Fruit fly (Drosophila melanogaster) whole organism, embryonic: ENCODE data around the gene Dic61B.

Experiments used
- Adf1 ChIP-seq: fragments of 200-800 bp; sonication (Bioruptor generic); IDR thresholded peaks from 2 replicates; pipeline ENCODE4 v1.3.6; 2022; ENCODE audit warnings: missing biosample characterization, missing genetic modification characterization
- B-H2 ChIP-seq: fragments of 200-800 bp; sonication (Bioruptor generic); optimal IDR thresholded peaks from 2 replicates; lab custom pipeline; 2018; ENCODE audit warnings: missing biosample characterization, mild to moderate bottlenecking, missing genetic modification characterization
- CG10267 ChIP-seq: fragments of 200-800 bp; sonication (Bioruptor generic); optimal IDR thresholded peaks from 2 replicates; lab custom pipeline; 2018; ENCODE audit warnings: missing biosample characterization, mild to moderate bottlenecking, missing genetic modification characterization, moderate library complexity
- CG11085 ChIP-seq: fragments of 200-800 bp; sonication (Bioruptor generic); IDR thresholded peaks from 2 replicates; pipeline ENCODE4 v1.3.6; 2022; ENCODE audit warnings: missing biosample characterization, missing genetic modification characterization
- CG11093 ChIP-seq: fragments of 200-800 bp; sonication (Bioruptor generic); IDR thresholded peaks from 3 replicates; pipeline ENCODE4 v1.3.6; 2022; ENCODE audit warnings: missing biosample characterization, missing genetic modification characterization
- CG12104 ChIP-seq: fragments of 200-800 bp; sonication (Bioruptor generic); optimal IDR thresholded peaks from 3 replicates; lab custom pipeline; 2016; ENCODE audit warnings: missing biosample characterization, missing genetic modification characterization
- CG13287 ChIP-seq: fragments of 200-800 bp; sonication (Bioruptor generic); IDR thresholded peaks from 2 replicates; pipeline ENCODE4 v1.3.6; 2022; ENCODE audit warnings: missing biosample characterization, missing genetic modification characterization; ENCODE audit not compliant: partially characterized antibody
- CG13624 ChIP-seq: fragments of 200-800 bp; sonication (Bioruptor generic); optimal IDR thresholded peaks from 2 replicates; lab custom pipeline; 2016; ENCODE audit warnings: missing biosample characterization, missing genetic modification characterization
- CG14014 ChIP-seq: fragments of 200-800 bp; sonication (Bioruptor generic); IDR thresholded peaks from 2 replicates; pipeline ENCODE4 v1.3.6; 2022; ENCODE audit warnings: missing biosample characterization, missing genetic modification characterization
- CG15479 ChIP-seq: fragments of 200-800 bp; sonication (Bioruptor generic); optimal IDR thresholded peaks from 3 replicates; lab custom pipeline; 2019; ENCODE audit warnings: missing biosample characterization, mild to moderate bottlenecking, missing genetic modification characterization, moderate library complexity
- CG15601 ChIP-seq: fragments of 200-800 bp; sonication (Bioruptor generic); optimal IDR thresholded peaks from 3 replicates; lab custom pipeline; 2019; ENCODE audit warnings: missing biosample characterization, mild to moderate bottlenecking, missing genetic modification characterization, moderate library complexity
- CG18619 ChIP-seq: fragments of 200-800 bp; sonication (Bioruptor generic); optimal IDR thresholded peaks from 3 replicates; lab custom pipeline; 2017; ENCODE audit warnings: missing biosample characterization, mild to moderate bottlenecking, missing genetic modification characterization
- CG3407 ChIP-seq: fragments of 200-800 bp; sonication (Bioruptor generic); optimal IDR thresholded peaks from 2 replicates; lab custom pipeline; 2018; ENCODE audit warnings: missing biosample characterization, mild to moderate bottlenecking, missing genetic modification characterization
- CG4707 ChIP-seq: fragments of 200-800 bp; sonication (Bioruptor generic); optimal IDR thresholded peaks from 2 replicates; lab custom pipeline; 2018; ENCODE audit warnings: missing biosample characterization, mild to moderate bottlenecking, missing genetic modification characterization, moderate library complexity
- CG6791 ChIP-seq: fragments of 200-800 bp; sonication (Bioruptor generic); IDR thresholded peaks from 3 replicates; pipeline ENCODE4 v1.3.6; 2022; ENCODE audit warnings: missing biosample characterization, missing genetic modification characterization; ENCODE audit not compliant: partially characterized antibody
- CG8281 ChIP-seq: fragments of 200-800 bp; sonication (Bioruptor generic); optimal IDR thresholded peaks from 2 replicates; lab custom pipeline; 2018; ENCODE audit warnings: missing biosample characterization, mild to moderate bottlenecking, missing genetic modification characterization, moderate library complexity
- Camta ChIP-seq: fragments of 200-800 bp; sonication (Bioruptor generic); optimal IDR thresholded peaks from 2 replicates; lab custom pipeline; 2016; ENCODE audit warnings: missing biosample characterization, missing genetic modification characterization
- CoRest ChIP-seq: fragments of 200-800 bp; sonication (Bioruptor generic); optimal IDR thresholded peaks from 3 replicates; lab custom pipeline; 2018; ENCODE audit warnings: missing biosample characterization, mild to moderate bottlenecking, missing genetic modification characterization, moderate library complexity
- D19A ChIP-seq: fragments of 200-800 bp; optimal IDR thresholded peaks from 3 replicates; lab custom pipeline; 2019; ENCODE audit warnings: missing biosample characterization, mild to moderate bottlenecking, missing genetic modification characterization, moderate library complexity
- Dp ChIP-seq: fragments of 200-800 bp; sonication (Bioruptor generic); optimal IDR thresholded peaks from 2 replicates; lab custom pipeline; 2018; ENCODE audit warnings: missing biosample characterization, mild to moderate bottlenecking, missing genetic modification characterization, moderate library complexity
- Fer1 ChIP-seq: fragments of 200-800 bp; sonication (Bioruptor generic); optimal IDR thresholded peaks from 2 replicates; lab custom pipeline; 2017; ENCODE audit warnings: missing biosample characterization, mild to moderate bottlenecking, missing genetic modification characterization
- GATAe ChIP-seq: fragments of 200-800 bp; sonication (Bioruptor generic); conservative IDR thresholded peaks from 2 replicates; pipeline ENCODE4 v1.3.6; 2022; ENCODE audit warnings: missing biosample characterization, missing genetic modification characterization
- HLH54F ChIP-seq: fragments of 200-800 bp; sonication (Bioruptor generic); optimal IDR thresholded peaks from 3 replicates; lab custom pipeline; 2016; ENCODE audit warnings: missing biosample characterization, missing genetic modification characterization
- MESR4 ChIP-seq: fragments of 200-800 bp; sonication (Bioruptor generic); optimal IDR thresholded peaks from 2 replicates; lab custom pipeline; 2018; ENCODE audit warnings: missing biosample characterization, mild to moderate bottlenecking, missing genetic modification characterization, moderate library complexity
- Max ChIP-seq: fragments of 200-800 bp; sonication (Bioruptor generic); optimal IDR thresholded peaks from 2 replicates; lab custom pipeline; 2016; ENCODE audit warnings: missing biosample characterization, mild to moderate bottlenecking, missing genetic modification characterization
- Myb ChIP-seq: fragments of 200-800 bp; sonication (Bioruptor generic); optimal IDR thresholded peaks from 2 replicates; lab custom pipeline; 2016; ENCODE audit warnings: missing biosample characterization, missing genetic modification characterization
- Sin3A ChIP-seq: fragments of >200 bp; optimal IDR thresholded peaks from 2 replicates; lab custom pipeline; 2018
- Xbp1 ChIP-seq: fragments of 200-800 bp; sonication (Bioruptor generic); optimal IDR thresholded peaks from 3 replicates; lab custom pipeline; 2016; ENCODE audit warnings: missing biosample characterization, mild to moderate bottlenecking, missing genetic modification characterization
- ac ChIP-seq: fragments of 200-800 bp; sonication (Bioruptor generic); optimal IDR thresholded peaks from 3 replicates; lab custom pipeline; 2017; ENCODE audit warnings: missing biosample characterization, mild to moderate bottlenecking, missing genetic modification characterization
- ato ChIP-seq: fragments of 200-800 bp; sonication (Bioruptor generic); IDR thresholded peaks from 2 replicates; pipeline ENCODE4 v1.3.6; 2022; ENCODE audit warnings: missing biosample characterization, missing genetic modification characterization; ENCODE audit not compliant: partially characterized antibody
- cad ChIP-seq: fragments of >200 bp; optimal IDR thresholded peaks from 2 replicates; lab custom pipeline; 2017; ENCODE audit warnings: missing biosample characterization, missing genetic modification characterization
- cas ChIP-seq: fragments of 200-800 bp; sonication (Bioruptor generic); IDR thresholded peaks from 2 replicates; pipeline ENCODE4 v1.3.6; 2022; ENCODE audit warnings: missing biosample characterization, missing genetic modification characterization
- cg ChIP-seq: fragments of 200-800 bp; sonication (Bioruptor generic); optimal IDR thresholded peaks from 3 replicates; lab custom pipeline; 2019; ENCODE audit warnings: missing biosample characterization, mild to moderate bottlenecking, missing genetic modification characterization, moderate library complexity
- fd64A ChIP-seq: fragments of 200-800 bp; sonication (Bioruptor generic); optimal IDR thresholded peaks from 3 replicates; lab custom pipeline; 2018; ENCODE audit warnings: missing biosample characterization, mild to moderate bottlenecking, missing genetic modification characterization
- grn ChIP-seq: fragments of 200-800 bp; sonication (Bioruptor generic); optimal IDR thresholded peaks from 3 replicates; lab custom pipeline; 2017; ENCODE audit warnings: missing biosample characterization, missing genetic modification characterization
- gsb ChIP-seq: fragments of 200-800 bp; sonication (Bioruptor generic); IDR thresholded peaks from 2 replicates; pipeline ENCODE4 v1.3.6; 2022; ENCODE audit warnings: missing biosample characterization, missing genetic modification characterization
- hb ChIP-seq: fragments of 200-800 bp; sonication (Bioruptor generic); IDR thresholded peaks from 3 replicates; pipeline ENCODE4 v1.3.6; 2022; ENCODE audit warnings: missing biosample characterization, missing genetic modification characterization; ENCODE audit not compliant: partially characterized antibody
- otp ChIP-seq: fragments of 200-800 bp; sonication (Bioruptor generic); IDR thresholded peaks from 3 replicates; pipeline ENCODE4, ENCODE4 v1.3.6; 2022; ENCODE audit warnings: missing biosample characterization, missing genetic modification characterization
- p53 ChIP-seq: fragments of 200-800 bp; sonication (Bioruptor generic); optimal IDR thresholded peaks from 2 replicates; lab custom pipeline; 2016; ENCODE audit warnings: missing biosample characterization, missing genetic modification characterization
- pita ChIP-seq: fragments of 200-800 bp; sonication (Bioruptor generic); optimal IDR thresholded peaks from 2 replicates; lab custom pipeline; 2017; ENCODE audit warnings: missing biosample characterization, mild to moderate bottlenecking, missing genetic modification characterization
- scrt ChIP-seq: fragments of 200-800 bp; sonication (Bioruptor generic); optimal IDR thresholded peaks from 2 replicates; lab custom pipeline; 2018; ENCODE audit warnings: missing biosample characterization, mild to moderate bottlenecking, missing genetic modification characterization, moderate library complexity
- slbo ChIP-seq: fragments of 200-800 bp; sonication (Bioruptor generic); IDR thresholded peaks from 2 replicates; pipeline ENCODE4 v1.3.6; 2022; ENCODE audit warnings: missing biosample characterization, missing genetic modification characterization
- stc ChIP-seq: fragments of 200-800 bp; sonication (Bioruptor generic); IDR thresholded peaks from 2 replicates; pipeline ENCODE4 v1.3.6; 2022; ENCODE audit warnings: missing biosample characterization, missing genetic modification characterization
- stwl ChIP-seq: fragments of 200-800 bp; sonication (Bioruptor generic); optimal IDR thresholded peaks from 3 replicates; lab custom pipeline; 2018; ENCODE audit warnings: missing biosample characterization, mild to moderate bottlenecking, missing genetic modification characterization, moderate library complexity
- tgo ChIP-seq: fragments of 200-800 bp; sonication (Bioruptor generic); IDR thresholded peaks from 3 replicates; pipeline ENCODE4 v1.3.6; 2022; ENCODE audit warnings: missing biosample characterization, missing genetic modification characterization
- tin ChIP-seq: fragments of 200-800 bp; sonication (Bioruptor generic); optimal IDR thresholded peaks from 3 replicates; lab custom pipeline; 2016; ENCODE audit warnings: missing biosample characterization, missing genetic modification characterization
- tna ChIP-seq: fragments of 200-800 bp; sonication (Bioruptor generic); IDR thresholded peaks from 2 replicates; pipeline ENCODE4 v1.3.6; 2022; ENCODE audit warnings: missing biosample characterization, missing genetic modification characterization; ENCODE audit not compliant: partially characterized antibody
- wdn ChIP-seq: fragments of 200-800 bp; sonication (Bioruptor generic); IDR thresholded peaks from 2 replicates; pipeline ENCODE4 v1.3.6; 2022; ENCODE audit warnings: missing biosample characterization, missing genetic modification characterization
- zen ChIP-seq: fragments of 200-800 bp; sonication (Bioruptor generic); optimal IDR thresholded peaks from 3 replicates; lab custom pipeline; 2018; ENCODE audit warnings: missing biosample characterization, mild to moderate bottlenecking, missing genetic modification characterization, moderate library complexity

Gene Dic61B

dm6 chr3L:128295-129117 is 23.9 kb downstream of the Dic61B start (continued):
- TF ChIP-seq CG14014 (GFP tag; lab: Robert Waterston, UW) (no peak; the same call in 1 of the 2 replicates), hb (GFP tag; lab: Robert Waterston, UW) (no peak), CG3407 (GFP tag; lab: Kevin White, UChicago) (no peak), GATAe (GFP tag; lab: Robert Waterston, UW) (no peak), MESR4 (no peak), ac (no peak), D19A (tag; lab: Kevin White, UChicago) (peak; percentile 8), tin (GFP tag; lab: Kevin White, UChicago) (no peak), CG11085 (no peak), CG13624 (GFP tag; lab: Kevin White, UChicago) (peak; percentile 43), scrt (GFP tag; lab: Kevin White, UChicago) (no peak), fd64A (GFP tag; lab: Kevin White, UChicago) (peak; percentile 34), cg (GFP tag; lab: Kevin White, UChicago) (peak; percentile 73), Xbp1 (GFP tag; lab: Kevin White, UChicago) (peak; percentile 68), Myb (no peak), Adf1 (peak; percentile 33; the same call in 1 of the 2 replicates), CG15479 (GFP tag; lab: Kevin White, UChicago) (no peak), p53 (no peak), ato (GFP tag; lab: Robert Waterston, UW) (no peak), cad (GFP tag; lab: Kevin White, UChicago) (peak; percentile 59), slbo (no peak), otp (GFP tag; lab: Robert Waterston, UW) (no peak), gsb (GFP tag; lab: Robert Waterston, UW) (no peak), zen (peak; percentile 24), Max (GFP tag; lab: Kevin White, UChicago) (peak; percentile 9), Sin3A (lab: Kevin White, UChicago) (no peak), HLH54F (no peak), CG18619 (peak; percentile 9), Fer1 (GFP tag; lab: Kevin White, UChicago) (peak; percentile 29), stwl (tag; lab: Kevin White, UChicago) (peak; percentile 68), CG15601 (peak; percentile 3), B-H2 (peak; percentile 17), wdn (no peak), CG13287 (GFP tag; lab: Robert Waterston, UW) (peak; percentile 29; the same call in 1 of the 2 replicates), CG11093 (GFP tag; lab: Robert Waterston, UW) (no peak), Dp (peak; percentile 44), stc (GFP tag; lab: Robert Waterston, UW) (no peak), CoRest (tag; lab: Kevin White, UChicago) (no peak), CG12104 (GFP tag; lab: Kevin White, UChicago) (no peak), CG6791 (no peak), tna (GFP tag; lab: Robert Waterston, UW) (no peak), Camta (GFP tag; lab: Kevin White, UChicago) (no peak), CG4707 (no peak), tgo (GFP tag; lab: Robert Waterston, UW) (no peak), pita (GFP tag; lab: Kevin White, UChicago) (no peak), CG8281 (no peak), cas (GFP tag; lab: Robert Waterston, UW) (no peak), CG10267 (no peak), grn (peak; percentile 27)
